Worm (Caenorhabditis elegans) whole organism, L4/young adult: ENCODE measurements around the gene cal-1.

Source experiments
- W03F9.2 ChIP-seq: fragments of 150-350 bp; optimal IDR thresholded peaks from 2 replicates; lab custom pipeline; 2014; ENCODE audit warnings: missing biosample characterization, missing genetic modification characterization
- dao-5 ChIP-seq: sonication (generic microtip); optimal IDR thresholded peaks from 2 replicates; lab custom pipeline; 2016; ENCODE audit warnings: missing genotype, missing genetic modification characterization, moderate library complexity, missing compliant biosample characterization
- him-1 ChIP-seq: sonication (generic microtip); optimal IDR thresholded peaks from 2 replicates; lab custom pipeline; 2016; ENCODE audit warnings: missing genotype, missing genetic modification reagents, missing genetic modification characterization, missing compliant biosample characterization

- no peak for TF ChIP-seq W03F9.2 (tag; lab: Kevin White, UChicago)
- no peak for TF ChIP-seq him-1 (tag; lab: Kevin White, UChicago)
- TF ChIP-seq dao-5 (tag; lab: Kevin White, UChicago), result no peak
These were observed 25.8 kb upstream of the cal-1 start for ce11 chrV:12542683-12543319.
